Worm (Caenorhabditis elegans) whole organism, L2 larva: ENCODE data around the gene C17G10.13.
A peak's percentile ranks its signal among the peaks of the same experiment; 100 is the strongest.
"Not testable (repeated sequence)": the region's sequence is repeated elsewhere in the genome, so short reads cannot be mapped to it uniquely, and the experiment has no call there.

ENCODE experiments used
- C34F6.9 ChIP-seq: fragments of 150-350 bp; optimal IDR thresholded peaks from 2 replicates; lab custom pipeline; 2014; ENCODE audit warnings: missing biosample characterization, missing genetic modification characterization
- R02D3.7 ChIP-seq: fragments of 150-350 bp; optimal IDR thresholded peaks from 2 replicates; lab custom pipeline; 2014; ENCODE audit warnings: missing biosample characterization, missing genetic modification characterization
- ama-1 ChIP-seq: fragments of 150-350 bp; optimal IDR thresholded peaks from 2 replicates; lab custom pipeline; 2018; ENCODE audit warnings: inconsistent platforms
- blmp-1 ChIP-seq: sonication (generic microtip); optimal IDR thresholded peaks from 2 replicates; lab custom pipeline; 2017; ENCODE audit warnings: missing genetic modification characterization, mild to moderate bottlenecking, missing compliant biosample characterization, antibody characterized with exemption, moderate library complexity; ENCODE audit not compliant: insufficient read depth
- dmd-4 ChIP-seq: sonication (generic microtip); optimal IDR thresholded peaks from 2 replicates; lab custom pipeline; 2017; ENCODE audit warnings: missing biosample characterization, missing genetic modification characterization
- egl-27 ChIP-seq: sonication (generic microtip); optimal IDR thresholded peaks from 3 replicates; lab custom pipeline; 2017; ENCODE audit warnings: missing biosample characterization, missing genetic modification reagents, missing genetic modification characterization
- fos-1 ChIP-seq: fragments of 150-350 bp; optimal IDR thresholded peaks from 2 replicates; lab custom pipeline; 2014; ENCODE audit warnings: missing biosample characterization, missing genetic modification characterization
- gmeb-1 ChIP-seq: fragments of 150-350 bp; optimal IDR thresholded peaks from 2 replicates; lab custom pipeline; 2014; ENCODE audit warnings: missing biosample characterization, missing genetic modification characterization
- lin-13 ChIP-seq: fragments of 150-350 bp; optimal IDR thresholded peaks from 2 replicates; lab custom pipeline; 2014; ENCODE audit warnings: missing biosample characterization, missing genetic modification reagents, missing genetic modification characterization
- nhr-11 ChIP-seq: fragments of 150-350 bp; optimal IDR thresholded peaks from 2 replicates; lab custom pipeline; 2014; ENCODE audit warnings: missing biosample characterization, missing genetic modification characterization
- nhr-12 ChIP-seq: fragments of 150-350 bp; optimal IDR thresholded peaks from 2 replicates; lab custom pipeline; 2014; ENCODE audit warnings: missing biosample characterization, missing genetic modification characterization
- nhr-129 ChIP-seq: fragments of 150-350 bp; optimal IDR thresholded peaks from 2 replicates; lab custom pipeline; 2014; ENCODE audit warnings: missing biosample characterization, missing genetic modification characterization
- nhr-21 ChIP-seq: fragments of 150-350 bp; optimal IDR thresholded peaks from 2 replicates; lab custom pipeline; 2014; ENCODE audit warnings: missing biosample characterization, missing genetic modification characterization
- nhr-23 ChIP-seq: fragments of 150-350 bp; optimal IDR thresholded peaks from 2 replicates; lab custom pipeline; 2014; ENCODE audit warnings: missing biosample characterization, missing genetic modification reagents, missing genetic modification characterization
- nhr-237 ChIP-seq: fragments of 150-350 bp; optimal IDR thresholded peaks from 2 replicates; lab custom pipeline; 2014; ENCODE audit warnings: missing biosample characterization, missing genetic modification characterization
- nhr-77 ChIP-seq: fragments of 150-350 bp; optimal IDR thresholded peaks from 2 replicates; lab custom pipeline; 2014; ENCODE audit warnings: missing biosample characterization, missing genetic modification characterization
- peb-1 ChIP-seq: fragments of 150-350 bp; optimal IDR thresholded peaks from 2 replicates; lab custom pipeline; 2014; ENCODE audit warnings: missing biosample characterization, missing genetic modification characterization
- sma-3 ChIP-seq: sonication (generic microtip); optimal IDR thresholded peaks from 2 replicates; lab custom pipeline; 2016; ENCODE audit warnings: missing genetic modification reagents, missing genetic modification characterization, missing compliant biosample characterization
- sma-9 ChIP-seq, 2 experiments: fragments of 150-350 bp in 1 of 2; sonication (generic microtip) in 1 of 2; optimal IDR thresholded peaks; 2 replicates each; lab custom pipeline; 2014 to 2016; ENCODE audit warnings: missing genetic modification characterization in 2 of 2, mild to moderate bottlenecking in 1 of 2, missing biosample characterization in 1 of 2, missing compliant biosample characterization in 1 of 2, missing genetic modification reagents in 1 of 2, moderate library complexity in 1 of 2
- snpc-4 ChIP-seq: fragments of 150-350 bp; optimal IDR thresholded peaks from 2 replicates; lab custom pipeline; 2014; ENCODE audit warnings: missing biosample characterization, missing genetic modification characterization
- unc-55 ChIP-seq: fragments of 150-350 bp; sonication (generic microtip); optimal IDR thresholded peaks from 3 replicates; lab custom pipeline; 2014; ENCODE audit warnings: missing biosample characterization, missing genetic modification reagents, missing genetic modification characterization
- unc-62 ChIP-seq: fragments of 150-350 bp; optimal IDR thresholded peaks from 2 replicates; lab custom pipeline; 2014; ENCODE audit warnings: missing biosample characterization, missing genetic modification reagents, missing genetic modification characterization
- zag-1 ChIP-seq: fragments of 150-350 bp; optimal IDR thresholded peaks from 2 replicates; lab custom pipeline; 2014; ENCODE audit warnings: missing biosample characterization, missing genetic modification characterization
- ztf-1 ChIP-seq: fragments of 200-800 bp; sonication (Bioruptor generic); conservative IDR thresholded peaks from 2 replicates; pipeline ENCODE4 v1.3.6; 2022; ENCODE audit warnings: missing genetic modification characterization, missing compliant biosample characterization
- ztf-4 ChIP-seq: fragments of 150-350 bp; optimal IDR thresholded peaks from 2 replicates; lab custom pipeline; 2014; ENCODE audit warnings: missing biosample characterization, missing genetic modification characterization

C17G10.13 gene

DNA sequence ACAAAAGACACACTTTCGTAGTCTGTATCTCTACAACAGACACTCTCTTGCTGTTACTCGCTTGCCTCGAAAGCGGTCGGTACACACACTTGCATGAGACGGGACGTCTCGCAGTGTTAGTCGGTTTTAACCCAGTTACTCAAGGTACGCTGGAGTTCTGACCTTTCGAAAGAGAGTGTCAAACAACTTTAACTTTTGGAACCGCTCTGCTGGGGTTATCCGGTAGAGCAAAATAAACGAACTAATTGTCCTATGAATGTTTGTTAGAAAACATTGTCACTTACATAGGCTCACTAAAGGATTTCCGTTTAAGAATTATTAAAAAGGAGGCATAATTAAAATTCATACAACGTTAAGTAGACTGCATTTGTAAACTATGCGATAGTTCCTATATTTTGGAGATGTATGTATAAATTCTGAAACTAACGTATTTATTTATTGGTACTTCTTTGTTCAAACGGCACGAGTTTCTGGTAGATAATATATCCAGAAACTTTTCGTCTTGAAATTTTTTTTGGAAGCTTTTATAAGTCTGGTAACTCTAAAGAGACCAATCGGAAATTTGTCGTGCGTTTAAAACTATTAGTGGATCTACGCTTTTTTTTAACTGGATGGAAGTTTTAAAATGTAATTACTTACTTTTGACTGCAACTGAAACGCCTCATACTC lies 46.0 kb downstream of the C17G10.13 start (continued):
- TF ChIP-seq sma-9 (GFP tag; optimal IDR thresholded peaks at IDR 0.05; lab: Kevin White, UChicago): peak; percentile 99
- peak; percentile 73 for TF ChIP-seq sma-9 (tag; optimal IDR thresholded peaks at IDR 0.05; lab: Kevin White, UChicago)
- peak; percentile 59 for TF ChIP-seq peb-1 (tag; lab: Kevin White, UChicago)
- peak; percentile 100 for TF ChIP-seq snpc-4 (tag; lab: Kevin White, UChicago)
- peak; percentile 98 for TF ChIP-seq fos-1 (tag; lab: Kevin White, UChicago)
- peak; percentile 95 for TF ChIP-seq gmeb-1 (tag; lab: Kevin White, UChicago)
- TF ChIP-seq zag-1 (tag; lab: Kevin White, UChicago): peak; percentile 98
- TF ChIP-seq ztf-4 (tag; lab: Kevin White, UChicago): peak; percentile 99
- TF ChIP-seq C34F6.9 (tag; lab: Kevin White, UChicago): peak; percentile 99
- peak; percentile 99 for TF ChIP-seq unc-55 (GFP tag; lab: Kevin White, UChicago)
- TF ChIP-seq egl-27 (tag; lab: Kevin White, UChicago): peak; percentile 99
- peak; percentile 90 for TF ChIP-seq blmp-1
- peak; percentile 65 for TF ChIP-seq nhr-77

DNA sequence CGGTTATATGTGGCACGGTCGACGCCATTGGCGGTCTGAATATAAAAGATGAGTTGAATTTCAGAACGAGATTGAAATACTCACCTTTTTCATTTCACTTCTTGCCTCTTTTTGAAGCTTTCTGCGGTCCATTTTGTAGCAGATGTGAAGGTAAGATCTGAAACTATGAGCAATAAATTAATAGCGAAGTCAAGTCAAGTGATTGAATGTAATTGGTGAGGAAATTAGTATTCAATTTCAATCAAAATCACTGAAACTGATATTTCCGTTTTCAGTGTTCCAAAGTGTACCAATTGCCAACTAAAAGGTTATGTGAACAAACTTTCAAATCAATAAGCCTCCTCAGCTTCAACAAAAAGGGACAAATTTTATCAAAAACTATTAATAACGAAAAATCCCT lies 47.9 kb downstream of the C17G10.13 start, which contains the start of gene C17C3.24:
Gene C17C3.24 (minus strand): TSS at position 101 of the 400 bp plus-strand sequence.
- TF ChIP-seq dmd-4 (tag; lab: Kevin White, UChicago): no peak
- no peak for TF ChIP-seq unc-62
- TF ChIP-seq ama-1: no peak
- TF ChIP-seq R02D3.7 (tag; lab: Kevin White, UChicago): no peak
- no peak for TF ChIP-seq nhr-237 (tag; lab: Kevin White, UChicago)
- TF ChIP-seq snpc-4 (tag; lab: Kevin White, UChicago): no peak
- TF ChIP-seq nhr-129: no peak
- no peak for TF ChIP-seq nhr-23 (tag; lab: Kevin White, UChicago)
- TF ChIP-seq nhr-11 (tag; lab: Kevin White, UChicago): no peak
- TF ChIP-seq sma-3 (GFP tag; lab: Kevin White, UChicago): no peak
- TF ChIP-seq lin-13: no peak
- no peak for TF ChIP-seq fos-1 (tag; lab: Kevin White, UChicago)
- TF ChIP-seq ztf-1: no peak

DNA sequence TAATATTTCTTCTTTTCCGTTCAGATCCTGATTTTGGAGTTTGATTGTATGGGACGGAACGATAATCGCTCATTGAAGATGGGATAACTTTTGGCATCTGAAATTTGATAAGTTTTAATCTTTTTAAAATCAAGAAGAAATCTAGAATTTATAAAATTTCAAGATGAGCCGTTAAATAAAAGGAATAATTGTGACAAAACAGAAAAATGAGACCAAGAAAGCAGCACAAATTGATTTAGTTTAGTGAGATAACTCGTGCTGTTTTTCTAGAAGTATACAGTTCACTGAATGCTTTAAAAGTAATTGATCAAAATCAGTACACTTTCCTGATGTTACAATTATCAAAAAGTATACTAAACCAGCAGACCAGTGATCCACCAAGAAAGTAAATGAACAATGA lies 49.5 kb downstream of the C17G10.13 start, which contains the start of gene hlh-27:
Gene hlh-27 (minus strand): TSS at position 101 of the 400 bp plus-strand sequence.
- not testable (repeated sequence) for TF ChIP-seq nhr-129; nhr-12 (tag; lab: Kevin White, UChicago); nhr-21 (tag; lab: Kevin White, UChicago)
